Fruit fly (Drosophila melanogaster): ENCODE measurements around the gene MTA1-like.

Gene MTA1-like

DNA sequence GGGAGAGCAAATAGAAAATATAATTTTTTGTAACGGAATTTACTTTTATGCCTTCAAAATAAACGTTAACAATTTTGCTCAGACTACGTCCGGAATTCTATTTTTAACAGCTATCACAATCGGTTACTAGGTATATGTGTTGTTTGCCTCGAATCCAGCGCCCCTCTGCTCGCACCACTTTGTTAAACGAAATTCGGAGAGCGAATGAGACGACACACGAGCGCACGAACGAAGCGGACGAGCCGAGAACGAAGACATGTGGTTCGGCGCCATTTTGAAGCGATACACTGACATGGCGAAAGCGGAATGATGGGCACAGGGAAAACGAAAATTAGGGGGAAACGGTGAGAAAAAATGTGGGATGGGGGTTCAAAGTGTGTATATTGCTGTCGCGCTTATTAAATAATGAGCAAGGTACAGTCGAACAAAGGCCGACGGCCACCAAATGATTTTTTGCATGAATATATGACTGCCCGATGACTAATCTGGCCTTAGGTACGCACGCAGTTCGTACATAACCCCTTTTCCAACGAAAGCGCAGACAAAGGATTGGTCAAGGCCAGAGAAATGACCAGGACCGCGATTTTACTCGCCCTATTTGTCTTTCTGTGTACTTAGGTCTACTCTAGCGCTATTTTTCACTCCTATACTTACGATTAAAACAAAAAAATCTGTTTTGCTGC, 48.0 kb downstream of the MTA1-like start (continued):
- TF ChIP-seq CG14014 (GFP tag; IDR thresholded peaks at IDR 0.05) (no peak), fd64A (GFP tag; optimal IDR thresholded peaks at IDR 0.05) (no peak), al (GFP tag; IDR thresholded peaks at IDR 0.05) (no peak), CG17328 (GFP tag; IDR thresholded peaks at IDR 0.05) (no peak), Jarid2 (GFP tag; optimal IDR thresholded peaks at IDR 0.05) (no peak), sc (optimal IDR thresholded peaks at IDR 0.05) (no peak), sc (GFP tag; optimal IDR thresholded peaks at IDR 0.05) (no peak), pum (GFP tag; optimal IDR thresholded peaks at IDR 0.05) (no peak), CG1832 (GFP tag; optimal IDR thresholded peaks at IDR 0.05) (no peak), CG10274 (GFP tag; optimal IDR thresholded peaks at IDR 0.05) (no peak), HLH3B (GFP tag; IDR thresholded peaks at IDR 0.05) (no peak), cato (GFP tag; optimal IDR thresholded peaks at IDR 0.05; ENCODE audit: borderline replicate concordance) (no peak), unc-4 (GFP tag; IDR thresholded peaks at IDR 0.05; ENCODE audit: partially characterized antibody) (no peak), ems (GFP tag; optimal IDR thresholded peaks at IDR 0.05) (no peak), NC2α (GFP tag; optimal IDR thresholded peaks at IDR 0.05) (no peak), CG7987 (GFP tag; optimal IDR thresholded peaks at IDR 0.05) (peak; percentile 60), Fer2 (tag; optimal IDR thresholded peaks at IDR 0.05) (no peak), CG17802 (tag; optimal IDR thresholded peaks at IDR 0.05) (no peak), CG6254 (GFP tag; optimal IDR thresholded peaks at IDR 0.05) (peak; percentile 37), CG9727 (GFP tag; optimal IDR thresholded peaks at IDR 0.05) (no peak), exex (tag; optimal IDR thresholded peaks at IDR 0.05) (peak; percentile 14), CG4820 (GFP tag; optimal IDR thresholded peaks at IDR 0.05) (no peak), grau (tag; optimal IDR thresholded peaks at IDR 0.05) (no peak), sna (GFP tag; IDR thresholded peaks at IDR 0.05; ENCODE audit: partially characterized antibody) (no peak), CG14965 (GFP tag; optimal IDR thresholded peaks at IDR 0.05; ENCODE audit: borderline replicate concordance) (no peak), h (optimal IDR thresholded peaks at IDR 0.05) (no peak), CG7556 (GFP tag; optimal IDR thresholded peaks at IDR 0.05) (no peak), Neu2 (GFP tag; optimal IDR thresholded peaks at IDR 0.05; ENCODE audit: borderline replicate concordance) (no peak), so (GFP tag; IDR thresholded peaks at IDR 0.05) (no peak), sisA (GFP tag; IDR thresholded peaks at IDR 0.05) (no peak), Dfd (GFP tag; optimal IDR thresholded peaks at IDR 0.05) (no peak), gem (tag; optimal IDR thresholded peaks at IDR 0.05) (no peak), Aef1 (GFP tag; IDR thresholded peaks at IDR 0.05) (no peak), CG30403 (GFP tag; optimal IDR thresholded peaks at IDR 0.05) (no peak), ase (GFP tag; IDR thresholded peaks at IDR 0.05) (no peak), danr (GFP tag; IDR thresholded peaks at IDR 0.05) (no peak), her (GFP tag; optimal IDR thresholded peaks at IDR 0.05) (no peak), tin (GFP tag; optimal IDR thresholded peaks at IDR 0.05) (no peak), zen2 (GFP tag; IDR thresholded peaks at IDR 0.05; ENCODE audit: partially characterized antibody) (no peak), CG4282 (GFP tag; optimal IDR thresholded peaks at IDR 0.05) (no peak), Hr3 (GFP tag; optimal IDR thresholded peaks at IDR 0.05) (no peak), hth (optimal IDR thresholded peaks at IDR 0.05) (no peak), otp (GFP tag; IDR thresholded peaks at IDR 0.05) (no peak), CG13894 (tag; optimal IDR thresholded peaks at IDR 0.05) (peak; percentile 77), CG3995 (GFP tag; optimal IDR thresholded peaks at IDR 0.05) (no peak), E2f1 (GFP tag; IDR thresholded peaks at IDR 0.05) (no peak), Xrp1 (GFP tag; IDR thresholded peaks at IDR 0.05) (no peak), CG3407 (GFP tag; optimal IDR thresholded peaks at IDR 0.05) (no peak), CG13624 (GFP tag; optimal IDR thresholded peaks at IDR 0.05) (no peak), bowl (GFP tag; IDR thresholded peaks at IDR 0.05) (no peak), Atf-2 (GFP tag; optimal IDR thresholded peaks at IDR 0.05) (no peak), chif (GFP tag; optimal IDR thresholded peaks at IDR 0.05) (no peak)
